Fruit fly (Drosophila melanogaster) whole organism, embryonic: ENCODE data around the gene CG17234.
A peak's percentile ranks its signal among the peaks of the same experiment; 100 is the strongest.

Source experiments
- ATbp ChIP-seq: fragments of 200-800 bp; sonication (Bioruptor generic); optimal IDR thresholded peaks from 2 replicates; lab custom pipeline; 2017; ENCODE audit warnings: missing biosample characterization, mild to moderate bottlenecking, missing genetic modification characterization, missing genetic modification reagents
- Antp ChIP-seq: fragments of 200-800 bp; sonication (Bioruptor generic); optimal IDR thresholded peaks from 3 replicates; lab custom pipeline; 2016; ENCODE audit warnings: missing biosample characterization, missing genetic modification characterization
- CG1602 ChIP-seq: fragments of 200-800 bp; sonication (Bioruptor generic); optimal IDR thresholded peaks from 3 replicates; lab custom pipeline; 2016; ENCODE audit warnings: missing biosample characterization, missing genetic modification characterization
- CG2120 ChIP-seq: fragments of 200-800 bp; sonication (Bioruptor generic); optimal IDR thresholded peaks from 3 replicates; lab custom pipeline; 2016; ENCODE audit warnings: missing biosample characterization, missing genetic modification characterization
- CG3407 ChIP-seq: fragments of 200-800 bp; sonication (Bioruptor generic); optimal IDR thresholded peaks from 2 replicates; lab custom pipeline; 2018; ENCODE audit warnings: missing biosample characterization, mild to moderate bottlenecking, missing genetic modification characterization
- CTCF ChIP-seq: fragments of 200-800 bp; sonication (Bioruptor generic); optimal IDR thresholded peaks from 2 replicates; lab custom pipeline; 2017; ENCODE audit warnings: missing biosample characterization, mild to moderate bottlenecking, missing genetic modification characterization, moderate library complexity
- Camta ChIP-seq: fragments of 200-800 bp; sonication (Bioruptor generic); optimal IDR thresholded peaks from 2 replicates; lab custom pipeline; 2016; ENCODE audit warnings: missing biosample characterization, missing genetic modification characterization
- CkIIα-i1 ChIP-seq: fragments of 200-800 bp; sonication (Bioruptor generic); IDR thresholded peaks from 2 replicates; pipeline ENCODE4 v1.3.6; 2022; ENCODE audit warnings: missing biosample characterization, missing genetic modification characterization
- Drgx ChIP-seq: fragments of 200-800 bp; sonication (Bioruptor generic); IDR thresholded peaks from 2 replicates; pipeline ENCODE4 v1.3.6; 2022; ENCODE audit warnings: missing biosample characterization, missing genetic modification characterization
- Hr78 ChIP-seq, 2 experiments: fragments of 200-800 bp in 1 of 2; fragments of >200 bp in 1 of 2; sonication (Bioruptor generic) in 1 of 2; optimal IDR thresholded peaks; 2 replicates each; lab custom pipeline; 2017 to 2019; ENCODE audit warnings: missing biosample characterization in 2 of 2, missing genetic modification characterization in 2 of 2, mild to moderate bottlenecking in 1 of 2, moderate library complexity in 1 of 2
- en ChIP-seq: fragments of 200-800 bp; sonication (Bioruptor generic); optimal IDR thresholded peaks from 2 replicates; lab custom pipeline; 2016; ENCODE audit warnings: missing biosample characterization, missing genetic modification characterization
- tin ChIP-seq: fragments of 200-800 bp; sonication (Bioruptor generic); optimal IDR thresholded peaks from 3 replicates; lab custom pipeline; 2016; ENCODE audit warnings: missing biosample characterization, missing genetic modification characterization

DNA sequence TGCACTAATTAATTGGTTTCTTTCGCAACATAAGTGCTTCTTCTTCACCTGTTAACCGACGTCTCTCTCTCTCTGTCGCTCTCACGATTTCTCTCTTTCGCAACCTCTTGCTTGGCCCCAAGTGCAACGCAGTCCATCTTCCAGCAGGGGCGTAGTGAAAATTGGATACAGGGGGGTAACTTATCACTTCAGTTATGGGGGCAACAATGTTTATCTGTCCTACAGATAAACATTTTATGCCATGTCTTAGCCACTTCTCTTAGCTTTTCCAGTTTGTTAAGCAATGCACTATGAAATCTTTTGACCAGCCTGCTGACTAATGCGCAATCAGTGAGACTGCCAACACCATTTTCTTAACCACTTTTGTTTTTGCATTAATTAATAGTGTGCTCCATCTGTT lies 25.5 kb upstream of the CG17234 start:
- no peak for TF ChIP-seq CTCF (GFP tag; lab: Kevin White, UChicago)
- peak; percentile 84 for TF ChIP-seq Drgx (GFP tag; lab: Robert Waterston, UW)
- TF ChIP-seq en (GFP tag; lab: Kevin White, UChicago), result no peak
- TF ChIP-seq CkIIα-i1 (GFP tag; lab: Robert Waterston, UW), result no peak
- peak in 1 of 2 experiments; percentile 37 for TF ChIP-seq Hr78 (GFP tag; optimal IDR thresholded peaks at IDR 0.05; lab: Kevin White, UChicago)
- peak; percentile 68 for TF ChIP-seq ATbp (GFP tag; lab: Kevin White, UChicago)
- TF ChIP-seq CG2120, result peak; percentile 45
- peak; percentile 38 for TF ChIP-seq CG3407 (GFP tag; lab: Kevin White, UChicago)
- TF ChIP-seq Antp (GFP tag; lab: Kevin White, UChicago), result peak; percentile 38
- TF ChIP-seq CG1602 (GFP tag; lab: Kevin White, UChicago), result no peak
- TF ChIP-seq tin (GFP tag; lab: Kevin White, UChicago), result peak; percentile 35
- no peak for TF ChIP-seq Camta
